Worm (Caenorhabditis elegans) whole organism, L3 larva: ENCODE data around the gene mua-3.

ENCODE experiments used
- jun-1 ChIP-seq: fragments of 150-350 bp; optimal IDR thresholded peaks from 2 replicates; lab custom pipeline; 2014; ENCODE audit warnings: missing biosample characterization, missing genetic modification reagents, missing genetic modification characterization
- lin-39 ChIP-seq: fragments of 150-350 bp; optimal IDR thresholded peaks from 2 replicates; lab custom pipeline; 2018; ENCODE audit warnings: missing biosample characterization, missing genetic modification reagents, missing genetic modification characterization
- nhr-23 ChIP-seq: fragments of 150-350 bp; optimal IDR thresholded peaks from 2 replicates; lab custom pipeline; 2014; ENCODE audit warnings: missing biosample characterization, missing genetic modification reagents, missing genetic modification characterization
- nhr-25 ChIP-seq: sonication (generic microtip); optimal IDR thresholded peaks from 2 replicates; lab custom pipeline; 2017; ENCODE audit warnings: missing biosample characterization, missing genetic modification characterization
- nhr-76 ChIP-seq: fragments of 150-350 bp; sonication (generic microtip); optimal IDR thresholded peaks from 5 replicates; lab custom pipeline; 2014; ENCODE audit warnings: missing biosample characterization, missing genetic modification characterization
- skn-1 ChIP-seq: fragments of 150-350 bp; optimal IDR thresholded peaks from 2 replicates; lab custom pipeline; 2014; ENCODE audit warnings: missing biosample characterization, missing genetic modification characterization
- snpc-4 ChIP-seq: fragments of 150-350 bp; optimal IDR thresholded peaks from 2 replicates; lab custom pipeline; 2014; ENCODE audit warnings: missing biosample characterization, missing genetic modification characterization
- unc-39 ChIP-seq: sonication (generic microtip); optimal IDR thresholded peaks from 4 replicates; lab custom pipeline; 2017; ENCODE audit warnings: missing biosample characterization, missing genetic modification characterization
- ztf-11 ChIP-seq: fragments of 150-350 bp; optimal IDR thresholded peaks from 2 replicates; lab custom pipeline; 2014; ENCODE audit warnings: missing biosample characterization, missing genetic modification characterization

- TF ChIP-seq lin-39 (tag; lab: Kevin White, UChicago) (peak; percentile 74), nhr-23 (tag; lab: Kevin White, UChicago) (no peak), nhr-76 (tag; lab: Kevin White, UChicago) (no peak), snpc-4 (no peak), jun-1 (tag; lab: Kevin White, UChicago) (no peak), unc-39 (tag; lab: Kevin White, UChicago) (no peak), nhr-25 (tag; lab: Kevin White, UChicago) (no peak), skn-1 (tag; lab: Kevin White, UChicago) (no peak), ztf-11 (tag; lab: Kevin White, UChicago) (no peak)
Observed at ce11 chrIII:10151719-10152118, 8.8 kb upstream of the mua-3 start.
